Fruit fly (Drosophila melanogaster) whole organism, embryonic: ENCODE results near the gene CG32487.
A peak's percentile ranks its signal among the peaks of the same experiment; 100 is the strongest.

Experiments
- Atf6 ChIP-seq: fragments of 200-800 bp; sonication (Bioruptor generic); IDR thresholded peaks from 2 replicates; pipeline ENCODE4 v1.3.6; 2022; ENCODE audit warnings: missing biosample characterization, missing genetic modification characterization
- BtbVII ChIP-seq: fragments of 200-800 bp; sonication (Bioruptor generic); optimal IDR thresholded peaks from 3 replicates; lab custom pipeline; 2017; ENCODE audit warnings: missing biosample characterization, mild to moderate bottlenecking, missing genetic modification characterization
- C15 ChIP-seq: fragments of 200-800 bp; sonication (Bioruptor generic); IDR thresholded peaks from 3 replicates; pipeline ENCODE4 v1.3.6; 2022; ENCODE audit warnings: missing biosample characterization, missing genetic modification characterization
- CG10147 ChIP-seq: fragments of 200-800 bp; sonication (Bioruptor generic); optimal IDR thresholded peaks from 2 replicates; lab custom pipeline; 2019; ENCODE audit warnings: missing biosample characterization, mild to moderate bottlenecking, missing genetic modification characterization, moderate library complexity
- CG11696 ChIP-seq: fragments of 200-800 bp; sonication (Bioruptor generic); IDR thresholded peaks from 2 replicates; pipeline ENCODE4 v1.3.6; 2022; ENCODE audit warnings: missing biosample characterization, missing genetic modification characterization
- CG12299 ChIP-seq: fragments of 200-800 bp; sonication (Bioruptor generic); optimal IDR thresholded peaks from 2 replicates; lab custom pipeline; 2018; ENCODE audit warnings: missing biosample characterization, mild to moderate bottlenecking, missing genetic modification characterization
- CG14050 ChIP-seq: fragments of 200-800 bp; sonication (Bioruptor generic); IDR thresholded peaks from 3 replicates; pipeline ENCODE4 v1.3.6; 2022; ENCODE audit warnings: missing biosample characterization, missing genetic modification characterization
- CG15479 ChIP-seq: fragments of 200-800 bp; sonication (Bioruptor generic); optimal IDR thresholded peaks from 3 replicates; lab custom pipeline; 2019; ENCODE audit warnings: missing biosample characterization, mild to moderate bottlenecking, missing genetic modification characterization, moderate library complexity
- CG17359 ChIP-seq: fragments of 200-800 bp; sonication (Bioruptor generic); optimal IDR thresholded peaks from 3 replicates; lab custom pipeline; 2018; ENCODE audit warnings: missing biosample characterization, mild to moderate bottlenecking, missing genetic modification characterization, moderate library complexity
- CG17568 ChIP-seq: fragments of 200-800 bp; sonication (Bioruptor generic); optimal IDR thresholded peaks from 2 replicates; lab custom pipeline; 2018; ENCODE audit warnings: missing biosample characterization, mild to moderate bottlenecking, missing genetic modification characterization, moderate library complexity
- CG17912 ChIP-seq: fragments of 200-800 bp; sonication (Bioruptor generic); optimal IDR thresholded peaks from 2 replicates; lab custom pipeline; 2018; ENCODE audit warnings: missing biosample characterization, mild to moderate bottlenecking, missing genetic modification characterization
- CG18262 ChIP-seq: fragments of 200-800 bp; optimal IDR thresholded peaks from 3 replicates; lab custom pipeline; 2019; ENCODE audit warnings: missing biosample characterization, mild to moderate bottlenecking, missing genetic modification characterization, moderate library complexity
- CG8944 ChIP-seq: fragments of 200-800 bp; sonication (Bioruptor generic); optimal IDR thresholded peaks from 3 replicates; lab custom pipeline; 2016; ENCODE audit warnings: missing biosample characterization, missing genetic modification characterization
- CG9876 ChIP-seq: fragments of 200-800 bp; sonication (Bioruptor generic); optimal IDR thresholded peaks from 2 replicates; lab custom pipeline; 2016; ENCODE audit warnings: missing biosample characterization, missing genetic modification characterization
- Dbx ChIP-seq: fragments of 200-800 bp; sonication (Bioruptor generic); IDR thresholded peaks from 3 replicates; pipeline ENCODE4 v1.3.6; 2022; ENCODE audit warnings: missing biosample characterization, missing genetic modification characterization
- Doc3 ChIP-seq: fragments of 200-800 bp; sonication (Bioruptor generic); IDR thresholded peaks from 3 replicates; pipeline ENCODE4 v1.3.6; 2022; ENCODE audit warnings: missing biosample characterization, missing genetic modification characterization; ENCODE audit not compliant: partially characterized antibody
- E2f2 ChIP-seq: fragments of 200-800 bp; sonication (Bioruptor generic); IDR thresholded peaks from 2 replicates; pipeline ENCODE4 v1.3.6; 2022; ENCODE audit warnings: missing biosample characterization, missing genetic modification characterization
- GATAe ChIP-seq: fragments of 200-800 bp; sonication (Bioruptor generic); conservative IDR thresholded peaks from 2 replicates; pipeline ENCODE4 v1.3.6; 2022; ENCODE audit warnings: missing biosample characterization, missing genetic modification characterization
- HLH3B ChIP-seq: fragments of 200-800 bp; sonication (Bioruptor generic); IDR thresholded peaks from 2 replicates; pipeline ENCODE4 v1.3.6; 2022; ENCODE audit warnings: missing biosample characterization, missing genetic modification characterization
- Hmx ChIP-seq: fragments of 200-800 bp; sonication (Bioruptor generic); optimal IDR thresholded peaks from 2 replicates; lab custom pipeline; 2016; ENCODE audit warnings: missing biosample characterization, missing genetic modification characterization
- Hr51 ChIP-seq, 2 experiments: fragments of 200-800 bp; sonication (Bioruptor generic); optimal IDR thresholded peaks; 2 replicates in 1 of 2; 3 replicates in 1 of 2; lab custom pipeline; 2016 to 2018; ENCODE audit warnings: missing biosample characterization in 2 of 2, missing genetic modification characterization in 2 of 2, mild to moderate bottlenecking in 1 of 2, moderate library complexity in 1 of 2
- Jarid2 ChIP-seq: fragments of 200-800 bp; sonication (Bioruptor generic); optimal IDR thresholded peaks from 3 replicates; lab custom pipeline; 2017; ENCODE audit warnings: mild to moderate bottlenecking, missing biosample characterization, missing genetic modification reagents, missing genetic modification characterization
- Lhr ChIP-seq: fragments of 200-800 bp; sonication (Bioruptor generic); optimal IDR thresholded peaks from 3 replicates; lab custom pipeline; 2017; ENCODE audit warnings: mild to moderate bottlenecking, missing biosample characterization, missing genetic modification reagents, missing genetic modification characterization
- NC2α ChIP-seq: fragments of 200-800 bp; sonication (Bioruptor generic); optimal IDR thresholded peaks from 2 replicates; lab custom pipeline; 2016; ENCODE audit warnings: missing biosample characterization, missing genetic modification characterization
- Nf-YC ChIP-seq: fragments of 200-800 bp; optimal IDR thresholded peaks from 3 replicates; lab custom pipeline; 2019; ENCODE audit warnings: missing biosample characterization, mild to moderate bottlenecking, missing genetic modification characterization, moderate library complexity
- Poxn ChIP-seq: fragments of 200-800 bp; sonication (Bioruptor generic); IDR thresholded peaks from 2 replicates; pipeline ENCODE4 v1.3.6; 2022; ENCODE audit warnings: missing biosample characterization, missing genetic modification characterization
- Sin3A ChIP-seq: fragments of >200 bp; optimal IDR thresholded peaks from 2 replicates; lab custom pipeline; 2018
- Taf1 ChIP-seq: fragments of 200-800 bp; sonication (Bioruptor generic); IDR thresholded peaks from 2 replicates; pipeline ENCODE4 v1.3.6; 2022; ENCODE audit warnings: missing biosample characterization, missing genetic modification characterization
- bab2 ChIP-seq: fragments of 200-800 bp; sonication (Bioruptor generic); optimal IDR thresholded peaks from 2 replicates; lab custom pipeline; 2016; ENCODE audit warnings: missing biosample characterization, missing genetic modification characterization
- bowl ChIP-seq: fragments of 200-800 bp; sonication (Bioruptor generic); IDR thresholded peaks from 2 replicates; pipeline ENCODE4 v1.3.6; 2022; ENCODE audit warnings: missing biosample characterization, missing genetic modification characterization
- bsh ChIP-seq, 2 experiments: fragments of 200-800 bp; sonication (Bioruptor generic); optimal IDR thresholded peaks; 2 replicates each; lab custom pipeline; 2017 to 2018; ENCODE audit warnings: mild to moderate bottlenecking in 2 of 2, missing biosample characterization in 2 of 2, missing genetic modification characterization in 2 of 2, moderate library complexity in 1 of 2
- cad ChIP-seq: fragments of >200 bp; optimal IDR thresholded peaks from 2 replicates; lab custom pipeline; 2017; ENCODE audit warnings: missing biosample characterization, missing genetic modification characterization
- chif ChIP-seq, 2 experiments: fragments of 200-800 bp; sonication (Bioruptor generic); optimal IDR thresholded peaks; 3 replicates each; lab custom pipeline; 2016; ENCODE audit warnings: missing biosample characterization in 2 of 2, missing genetic modification characterization in 2 of 2
- dan ChIP-seq: fragments of 200-800 bp; sonication (Bioruptor generic); IDR thresholded peaks from 2 replicates; pipeline ENCODE4 v1.3.6; 2022; ENCODE audit warnings: missing biosample characterization, missing genetic modification characterization
- dmrt99B ChIP-seq: fragments of 200-800 bp; sonication (Bioruptor generic); optimal IDR thresholded peaks from 2 replicates; lab custom pipeline; 2018; ENCODE audit warnings: missing biosample characterization, mild to moderate bottlenecking, missing genetic modification characterization, moderate library complexity
- gsb ChIP-seq: fragments of 200-800 bp; sonication (Bioruptor generic); IDR thresholded peaks from 2 replicates; pipeline ENCODE4 v1.3.6; 2022; ENCODE audit warnings: missing biosample characterization, missing genetic modification characterization
- ken ChIP-seq: fragments of 200-800 bp; sonication (Bioruptor generic); IDR thresholded peaks from 3 replicates; pipeline ENCODE4 v1.3.6; 2022; ENCODE audit warnings: missing biosample characterization, missing genetic modification characterization
- lilli ChIP-seq: fragments of 200-800 bp; sonication (Bioruptor generic); optimal IDR thresholded peaks from 3 replicates; lab custom pipeline; 2016; ENCODE audit warnings: missing biosample characterization, missing genetic modification characterization
- luna ChIP-seq: fragments of 200-800 bp; sonication (Bioruptor generic); optimal IDR thresholded peaks from 2 replicates; lab custom pipeline; 2016; ENCODE audit warnings: missing biosample characterization, missing genetic modification characterization
- nom ChIP-seq: fragments of 200-800 bp; sonication (Bioruptor generic); optimal IDR thresholded peaks from 2 replicates; lab custom pipeline; 2017; ENCODE audit warnings: missing biosample characterization, missing genetic modification characterization, mild to moderate bottlenecking, moderate library complexity, missing genetic modification reagents
- oc ChIP-seq: fragments of 200-800 bp; sonication (Bioruptor generic); optimal IDR thresholded peaks from 2 replicates; lab custom pipeline; 2018; ENCODE audit warnings: missing biosample characterization, mild to moderate bottlenecking, missing genetic modification characterization, moderate library complexity
- pros ChIP-seq: fragments of 200-800 bp; sonication (Bioruptor generic); optimal IDR thresholded peaks from 3 replicates; lab custom pipeline; 2019; ENCODE audit warnings: missing biosample characterization, mild to moderate bottlenecking, missing genetic modification characterization, moderate library complexity
- sim ChIP-seq: fragments of 200-800 bp; sonication (Bioruptor generic); IDR thresholded peaks from 2 replicates; pipeline ENCODE4 v1.3.6; 2022; ENCODE audit warnings: missing biosample characterization, missing genetic modification characterization
- sob ChIP-seq: fragments of 200-800 bp; sonication (Bioruptor generic); IDR thresholded peaks from 2 replicates; pipeline ENCODE4 v1.3.6; 2022; ENCODE audit warnings: missing biosample characterization, missing genetic modification characterization
- sqz ChIP-seq: fragments of 200-800 bp; sonication (Bioruptor generic); optimal IDR thresholded peaks from 3 replicates; lab custom pipeline; 2018; ENCODE audit warnings: missing biosample characterization, mild to moderate bottlenecking, missing genetic modification characterization
- tio ChIP-seq: fragments of 200-800 bp; sonication (Bioruptor generic); optimal IDR thresholded peaks from 2 replicates; lab custom pipeline; 2017; ENCODE audit warnings: missing biosample characterization, missing genetic modification characterization, inconsistent platforms
- twi ChIP-seq: fragments of 200-800 bp; optimal IDR thresholded peaks from 2 replicates; lab custom pipeline; 2019; ENCODE audit warnings: missing biosample characterization, mild to moderate bottlenecking, missing genetic modification characterization, moderate library complexity
- wek ChIP-seq: fragments of 200-800 bp; sonication (Bioruptor generic); optimal IDR thresholded peaks from 3 replicates; lab custom pipeline; 2018; ENCODE audit warnings: missing biosample characterization, mild to moderate bottlenecking, missing genetic modification characterization, moderate library complexity
- z ChIP-seq: fragments of 200-800 bp; sonication (Bioruptor generic); IDR thresholded peaks from 3 replicates; pipeline ENCODE4 v1.3.6; 2022; ENCODE audit warnings: missing biosample characterization, missing genetic modification characterization
- zf30C ChIP-seq: fragments of 200-800 bp; sonication (Bioruptor generic); optimal IDR thresholded peaks from 3 replicates; lab custom pipeline; 2018; ENCODE audit warnings: missing biosample characterization, mild to moderate bottlenecking, missing genetic modification characterization

Gene CG32487

dm6 chr3L:3058970-3059883 is 42.2 kb upstream of the CG32487 start (continued):
- no peak for TF ChIP-seq sim (GFP tag; lab: Robert Waterston, UW)
- TF ChIP-seq Nf-YC: peak; percentile 9
- no peak for TF ChIP-seq sqz (GFP tag; lab: Kevin White, UChicago)
- TF ChIP-seq twi: no peak
- TF ChIP-seq CG12299 (tag; lab: Kevin White, UChicago): peak; percentile 20
- 0 out of 3 replicates have a peak, but pooled peaks have one; percentile 8 for TF ChIP-seq z
- TF ChIP-seq CG17912 (GFP tag; lab: Kevin White, UChicago): no peak
- TF ChIP-seq C15 (GFP tag; lab: Robert Waterston, UW): no peak
- no peak for TF ChIP-seq oc
- TF ChIP-seq chif (GFP tag; optimal IDR thresholded peaks at IDR 0.05; lab: Kevin White, UChicago): peak in 1 of 2 experiments; percentile 23
- peak in 1 of 2 experiments; percentile 28 for TF ChIP-seq Hr51 (GFP tag; optimal IDR thresholded peaks at IDR 0.05; lab: Kevin White, UChicago)
- no peak for TF ChIP-seq luna (GFP tag; lab: Kevin White, UChicago)
- no peak for TF ChIP-seq CG9876 (GFP tag; lab: Kevin White, UChicago)
- TF ChIP-seq Jarid2 (GFP tag; lab: Kevin White, UChicago): no peak
- peak; percentile 75 for TF ChIP-seq CG18262 (tag; lab: Kevin White, UChicago)
- TF ChIP-seq CG14050 (GFP tag; lab: Robert Waterston, UW): no peak
- TF ChIP-seq Poxn (GFP tag; lab: Robert Waterston, UW): no peak
- no peak for TF ChIP-seq tio (GFP tag; lab: Kevin White, UChicago)
- TF ChIP-seq Doc3 (GFP tag; lab: Robert Waterston, UW): no peak
- no peak for TF ChIP-seq nom (GFP tag; lab: Kevin White, UChicago)
- TF ChIP-seq dmrt99B (tag; lab: Kevin White, UChicago): peak; percentile 50
- no peak for TF ChIP-seq bowl (GFP tag; lab: Robert Waterston, UW)
- TF ChIP-seq dan (GFP tag; lab: Robert Waterston, UW): no peak
- no peak for TF ChIP-seq CG8944 (GFP tag; lab: Kevin White, UChicago)
- peak; percentile 87 for TF ChIP-seq zf30C
- no peak for TF ChIP-seq Hmx (GFP tag; lab: Kevin White, UChicago)
- TF ChIP-seq CG11696 (GFP tag; lab: Robert Waterston, UW): no peak
- TF ChIP-seq E2f2 (GFP tag; lab: Robert Waterston, UW): no peak
- no peak for TF ChIP-seq sob (GFP tag; lab: Robert Waterston, UW)
- peak; percentile 44 for TF ChIP-seq pros (GFP tag; lab: Kevin White, UChicago)
- no peak for TF ChIP-seq gsb (GFP tag; lab: Robert Waterston, UW)
- no peak for TF ChIP-seq NC2α (GFP tag; lab: Kevin White, UChicago)
- peak; percentile 6 for TF ChIP-seq CG17359 (tag; lab: Kevin White, UChicago)
- TF ChIP-seq Atf6 (GFP tag; lab: Robert Waterston, UW): no peak
- peak in 1 of 2 experiments; percentile 49 for TF ChIP-seq bsh (GFP tag; optimal IDR thresholded peaks at IDR 0.05; lab: Kevin White, UChicago)
- no peak for TF ChIP-seq HLH3B (GFP tag; lab: Robert Waterston, UW)
- peak; percentile 94 for TF ChIP-seq CG15479
- TF ChIP-seq CG17568: no peak
- no peak for TF ChIP-seq cad (GFP tag; lab: Kevin White, UChicago)
- TF ChIP-seq ken (GFP tag; lab: Robert Waterston, UW): no peak
- TF ChIP-seq bab2: peak; percentile 42
- TF ChIP-seq lilli (GFP tag; lab: Kevin White, UChicago): no peak
- TF ChIP-seq BtbVII (GFP tag; lab: Kevin White, UChicago): peak; percentile 1
- TF ChIP-seq wek (GFP tag; lab: Kevin White, UChicago): no peak
- TF ChIP-seq Sin3A (lab: Kevin White, UChicago): no peak
- TF ChIP-seq Dbx (GFP tag; lab: Robert Waterston, UW): no peak
- TF ChIP-seq CG10147 (GFP tag; lab: Kevin White, UChicago): no peak
- TF ChIP-seq Lhr (GFP tag; lab: Kevin White, UChicago): no peak
- TF ChIP-seq GATAe (GFP tag; lab: Robert Waterston, UW): no peak
- TF ChIP-seq Taf1: no peak
